Worm (Caenorhabditis elegans): ENCODE measurements around the gene Y105C5B.15.

DNA sequence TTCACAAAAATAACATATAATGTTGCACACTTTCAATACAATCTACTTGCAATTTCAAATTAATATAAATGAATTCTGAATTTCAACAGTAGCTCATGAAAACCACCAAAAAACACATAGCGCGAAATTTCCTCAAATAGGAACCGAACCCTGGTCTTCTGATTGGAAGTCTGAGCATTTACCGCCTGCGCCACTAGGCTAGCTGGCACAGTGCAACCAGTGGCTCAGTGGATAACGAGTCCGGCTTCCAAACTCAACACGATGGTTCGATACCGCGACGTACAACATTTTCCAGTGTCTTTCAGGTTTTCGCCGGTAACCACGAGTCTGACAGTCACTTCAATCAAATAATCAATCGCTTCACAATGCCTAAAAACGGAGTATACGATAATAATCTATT, 2.0 kb downstream of the Y105C5B.15 start:
- TF ChIP-seq unc-55 (GFP tag; optimal IDR thresholded peaks at IDR 0.05) (no peak), hlh-30 (tag; optimal IDR thresholded peaks at IDR 0.05; ENCODE audit: insufficient read depth) (no peak)

Data from whole organism, late embryonic.